Fruit fly (Drosophila melanogaster): ENCODE measurements around the gene bsk.

Gene bsk

dm6 chr2L:10237725-10238446, 12.4 kb downstream of the bsk start, which contains the start of gene mthl15:
mthl15 (minus strand) TSS chr2L:10238317.
- TF ChIP-seq CG17801 (GFP tag; optimal IDR thresholded peaks at IDR 0.05; ENCODE audit: partially characterized antibody): no peak

- no peak for TF ChIP-seq CG17801 (GFP tag; optimal IDR thresholded peaks at IDR 0.05; ENCODE audit: partially characterized antibody)
Observed at dm6 chr2L:10232827-10233226, 17.5 kb downstream of the bsk start.

- no peak for TF ChIP-seq CG17801 (GFP tag; optimal IDR thresholded peaks at IDR 0.05; ENCODE audit: partially characterized antibody)
Observed at dm6 chr2L:10232152-10232816, 18.0 kb downstream of the bsk start, which contains the start of gene eEF1delta. eEF1delta (plus strand) TSS chr2L:10232507.

dm6 chr2L:10231510-10231909, 18.8 kb downstream of the bsk start, which contains the start of gene ova:
ova (minus strand) TSS chr2L:10231692.
- no peak for TF ChIP-seq CG17801 (GFP tag; optimal IDR thresholded peaks at IDR 0.05; ENCODE audit: partially characterized antibody)

- no peak for TF ChIP-seq CG17801 (GFP tag; optimal IDR thresholded peaks at IDR 0.05; ENCODE audit: partially characterized antibody)
Observed at dm6 chr2L:10231092-10231494, 19.2 kb downstream of the bsk start.

dm6 chr2L:10230455-10230854, 19.8 kb downstream of the bsk start:
- TF ChIP-seq CG17801 (GFP tag; optimal IDR thresholded peaks at IDR 0.05; ENCODE audit: partially characterized antibody): no peak

dm6 chr2L:10226724-10227407, 23.4 kb downstream of the bsk start, which contains the start of gene CG5708:
CG5708 (minus strand) TSS chr2L:10226808.
- TF ChIP-seq CG17801 (GFP tag; optimal IDR thresholded peaks at IDR 0.05; ENCODE audit: partially characterized antibody): no peak

dm6 chr2L:10226213-10226723, 24.0 kb downstream of the bsk start:
- no peak for TF ChIP-seq CG17801 (GFP tag; optimal IDR thresholded peaks at IDR 0.05; ENCODE audit: partially characterized antibody)

dm6 chr2L:10222550-10223231, 27.6 kb downstream of the bsk start, which contains the start of gene Bcs1:
Bcs1 (plus strand) TSS chr2L:10222657.
- no peak for TF ChIP-seq CG17801 (GFP tag; optimal IDR thresholded peaks at IDR 0.05; ENCODE audit: partially characterized antibody)

dm6 chr2L:10221387-10221705, 29.0 kb downstream of the bsk start:
- no peak for TF ChIP-seq CG17801 (GFP tag; optimal IDR thresholded peaks at IDR 0.05; ENCODE audit: partially characterized antibody)

- TF ChIP-seq CG17801 (GFP tag; optimal IDR thresholded peaks at IDR 0.05; ENCODE audit: partially characterized antibody): no peak
Observed at dm6 chr2L:10220501-10221386, 29.6 kb downstream of the bsk start, which contains the start of the genes Npc1a and Prosalpha6. Npc1a (minus strand) TSS chr2L:10221216. Prosalpha6 (plus strand) TSS chr2L:10221351.

dm6 chr2L:10220010-10220409, 30.3 kb downstream of the bsk start:
- no peak for TF ChIP-seq CG17801 (GFP tag; optimal IDR thresholded peaks at IDR 0.05; ENCODE audit: partially characterized antibody)

- TF ChIP-seq CG17801 (GFP tag; optimal IDR thresholded peaks at IDR 0.05; ENCODE audit: partially characterized antibody): no peak
Observed at dm6 chr2L:10210631-10211557, 39.4 kb downstream of the bsk start, which contains the start of the genes CG5727 and ath. CG5727 (minus strand) TSS chr2L:10210681. ath (plus strand) TSS chr2L:10211143.

Measured in ovary, adult (tissue).